Worm (Caenorhabditis elegans) whole organism, early embryonic: ENCODE results near the gene F16G10.14.

Experiments used
- aly-1 ChIP-seq: sonication (generic microtip); optimal IDR thresholded peaks from 2 replicates; lab custom pipeline; 2016; ENCODE audit warnings: missing genetic modification characterization, missing compliant biosample characterization
- ama-1 ChIP-seq: fragments of 150-350 bp; optimal IDR thresholded peaks from 2 replicates; lab custom pipeline; 2014
- ceh-36 ChIP-seq: sonication (generic microtip); optimal IDR thresholded peaks from 2 replicates; lab custom pipeline; 2016; ENCODE audit warnings: missing genetic modification characterization, inconsistent platforms, missing compliant biosample characterization
- ets-7 ChIP-seq: sonication (generic microtip); optimal IDR thresholded peaks from 2 replicates; lab custom pipeline; 2016; ENCODE audit warnings: missing genotype, missing genetic modification characterization, missing compliant biosample characterization
- flt-1 ChIP-seq: fragments of 200-800 bp; sonication (Bioruptor generic); IDR thresholded peaks from 2 replicates; pipeline ENCODE4 v1.3.6; 2022; ENCODE audit warnings: missing genetic modification characterization, missing compliant biosample characterization
- hmg-4 ChIP-seq: fragments of 200-800 bp; sonication (Bioruptor generic); optimal IDR thresholded peaks from 2 replicates; lab custom pipeline; 2018; ENCODE audit warnings: mild to moderate bottlenecking, missing genetic modification characterization, missing compliant biosample characterization
- scrt-1 ChIP-seq: fragments of 200-800 bp; sonication (Bioruptor generic); IDR thresholded peaks from 2 replicates; pipeline ENCODE4 v1.3.6; 2022; ENCODE audit warnings: missing genetic modification characterization, missing compliant biosample characterization

- TF ChIP-seq flt-1 (GFP tag; lab: Robert Waterston, UW) = no peak
- TF ChIP-seq ceh-36 (tag; lab: Kevin White, UChicago) = no peak
- no peak for TF ChIP-seq ama-1
- no peak for TF ChIP-seq hmg-4 (GFP tag; lab: Kevin White, UChicago)
- no peak for TF ChIP-seq aly-1 (tag; lab: Kevin White, UChicago)
- no peak for TF ChIP-seq ets-7
- TF ChIP-seq scrt-1 (GFP tag; lab: Robert Waterston, UW) = no peak
Observed at ce11 chrII:2420685-2421084, 21.9 kb upstream of the F16G10.14 start.
